Worm (Caenorhabditis elegans) whole organism, young adult: ENCODE results near the gene T14G12.12.

ENCODE experiments used
- B0261.1 ChIP-seq: sonication (generic microtip); optimal IDR thresholded peaks from 2 replicates; lab custom pipeline; 2016; ENCODE audit warnings: mild to moderate bottlenecking, missing genetic modification characterization, moderate library complexity, missing compliant biosample characterization
- C17E4.6 ChIP-seq: fragments of 200-800 bp; sonication (Bioruptor generic); IDR thresholded peaks from 2 replicates; pipeline ENCODE4 v1.3.6; 2022; ENCODE audit warnings: missing genetic modification reagents, missing genetic modification characterization, missing compliant biosample characterization
- F23B12.7 ChIP-seq: sonication (generic microtip); optimal IDR thresholded peaks from 2 replicates; lab custom pipeline; 2017; ENCODE audit warnings: missing genetic modification characterization, mild to moderate bottlenecking, missing compliant biosample characterization, antibody characterized with exemption, moderate library complexity; ENCODE audit not compliant: insufficient read depth
- F37B4.10 ChIP-seq: fragments of 200-800 bp; sonication (Bioruptor generic); IDR thresholded peaks from 2 replicates; pipeline ENCODE4 v1.3.6; 2022; ENCODE audit warnings: missing genetic modification characterization, missing compliant biosample characterization
- K11D2.4 ChIP-seq: fragments of 200-800 bp; sonication (Bioruptor generic); IDR thresholded peaks from 2 replicates; pipeline ENCODE4 v1.3.6; 2022; ENCODE audit warnings: missing genetic modification reagents, missing genetic modification characterization, missing compliant biosample characterization
- K12H6.12 ChIP-seq: fragments of 200-800 bp; sonication (Bioruptor generic); optimal IDR thresholded peaks from 2 replicates; lab custom pipeline; 2018; ENCODE audit warnings: mild to moderate bottlenecking, missing genetic modification characterization, missing compliant biosample characterization
- Y53F4B.3 ChIP-seq: fragments of 200-800 bp; sonication (Bioruptor generic); IDR thresholded peaks from 2 replicates; pipeline ENCODE4 v1.3.6; 2022; ENCODE audit warnings: missing genetic modification reagents, missing genetic modification characterization, missing compliant biosample characterization
- Y67H2A.10 ChIP-seq: fragments of 200-800 bp; sonication (Bioruptor generic); conservative IDR thresholded peaks from 2 replicates; pipeline ENCODE4 v1.3.6; 2022; ENCODE audit warnings: missing genetic modification reagents, missing genetic modification characterization, missing compliant biosample characterization
- Y95B8A.8 ChIP-seq: fragments of 200-800 bp; sonication (Bioruptor generic); IDR thresholded peaks from 2 replicates; pipeline ENCODE4 v1.3.6; 2022; ENCODE audit warnings: missing genetic modification reagents, missing genetic modification characterization, missing compliant biosample characterization
- ZK185.1 ChIP-seq: sonication (generic microtip); optimal IDR thresholded peaks from 2 replicates; lab custom pipeline; 2016; ENCODE audit warnings: mild to moderate bottlenecking, missing genetic modification characterization, missing compliant biosample characterization; ENCODE audit not compliant: poor library complexity, severe bottlenecking
- ama-1 ChIP-seq, 3 experiments: fragments of 150-350 bp in 1 of 3; sonication (generic microtip) in 2 of 3; optimal IDR thresholded peaks; 2 replicates each; lab custom pipeline; 2014 to 2018; ENCODE audit warnings: missing biosample characterization in 2 of 3, missing genetic modification characterization in 2 of 3, missing genetic modification reagents in 2 of 3
- aptf-3 ChIP-seq: fragments of 200-800 bp; sonication (Bioruptor generic); IDR thresholded peaks from 2 replicates; pipeline ENCODE4 v1.3.6; 2022; ENCODE audit warnings: missing genetic modification characterization, missing compliant biosample characterization
- atf-7 ChIP-seq: sonication (generic microtip); optimal IDR thresholded peaks from 2 replicates; lab custom pipeline; 2017; ENCODE audit warnings: mild to moderate bottlenecking, missing genetic modification characterization, missing compliant biosample characterization
- attf-5 ChIP-seq: fragments of 200-800 bp; sonication (Bioruptor generic); optimal IDR thresholded peaks from 2 replicates; lab custom pipeline; 2018; ENCODE audit warnings: mild to moderate bottlenecking, missing genetic modification characterization, missing compliant biosample characterization
- bed-2 ChIP-seq: fragments of 200-800 bp; sonication (Bioruptor generic); IDR thresholded peaks from 2 replicates; pipeline ENCODE4 v1.3.6; 2022; ENCODE audit warnings: missing genetic modification reagents, missing genetic modification characterization, missing compliant biosample characterization
- cebp-1 ChIP-seq, 2 experiments: fragments of 200-800 bp in 1 of 2; sonication (Bioruptor generic) in 1 of 2; sonication (generic microtip) in 1 of 2; IDR thresholded peaks in 1 of 2; optimal IDR thresholded peaks in 1 of 2; 2 replicates each; pipeline versions ENCODE4 v1.3.6 to Lab custom; 2017 to 2022; ENCODE audit warnings: missing compliant biosample characterization in 2 of 2, missing genetic modification characterization in 2 of 2, mild to moderate bottlenecking in 1 of 2, missing genetic modification reagents in 1 of 2, moderate library complexity in 1 of 2
- ceh-27 ChIP-seq: fragments of 200-800 bp; sonication (Bioruptor generic); optimal IDR thresholded peaks from 2 replicates; lab custom pipeline; 2018; ENCODE audit warnings: mild to moderate bottlenecking, missing genetic modification characterization, moderate library complexity, missing compliant biosample characterization
- ceh-58 ChIP-seq: fragments of 200-800 bp; sonication (Bioruptor generic); IDR thresholded peaks from 2 replicates; pipeline ENCODE4 v1.3.6; 2022; ENCODE audit warnings: missing genetic modification characterization, missing compliant biosample characterization
- chd-7 ChIP-seq: sonication (generic microtip); optimal IDR thresholded peaks from 2 replicates; lab custom pipeline; 2016; ENCODE audit warnings: mild to moderate bottlenecking, missing genetic modification characterization, moderate library complexity, missing compliant biosample characterization
- die-1 ChIP-seq: sonication (generic microtip); optimal IDR thresholded peaks from 2 replicates; lab custom pipeline; 2016; ENCODE audit warnings: missing genotype, mild to moderate bottlenecking, missing genetic modification characterization, missing compliant biosample characterization
- dpl-1 ChIP-seq: fragments of 150-350 bp; optimal IDR thresholded peaks from 2 replicates; lab custom pipeline; 2014; ENCODE audit warnings: missing biosample characterization, missing genetic modification reagents, missing genetic modification characterization
- egl-44 ChIP-seq: fragments of 200-800 bp; sonication (Bioruptor generic); IDR thresholded peaks from 2 replicates; pipeline ENCODE4 v1.3.6; 2022; ENCODE audit warnings: missing genetic modification reagents, missing genetic modification characterization, missing compliant biosample characterization
- egrh-3 ChIP-seq: fragments of 200-800 bp; sonication (Bioruptor generic); IDR thresholded peaks from 2 replicates; pipeline ENCODE4 v1.3.6; 2022; ENCODE audit warnings: missing genetic modification reagents, missing genetic modification characterization, missing compliant biosample characterization
- ekl-4 ChIP-seq: fragments of 200-800 bp; sonication (Bioruptor generic); IDR thresholded peaks from 2 replicates; pipeline ENCODE4 v1.3.6; 2022; ENCODE audit warnings: missing genetic modification reagents, missing genetic modification characterization, missing compliant biosample characterization
- hlh-26 ChIP-seq: fragments of 200-800 bp; sonication (Bioruptor generic); conservative IDR thresholded peaks from 2 replicates; pipeline ENCODE4 v1.3.6; 2022; ENCODE audit warnings: missing genetic modification reagents, missing genetic modification characterization, missing compliant biosample characterization
- let-526 ChIP-seq: fragments of 200-800 bp; sonication (Bioruptor generic); IDR thresholded peaks from 2 replicates; pipeline ENCODE4 v1.3.6; 2022; ENCODE audit warnings: missing genetic modification reagents, missing genetic modification characterization, missing compliant biosample characterization
- lin-26 ChIP-seq: fragments of 200-800 bp; sonication (Bioruptor generic); IDR thresholded peaks from 2 replicates; pipeline ENCODE4 v1.3.6; 2022; ENCODE audit warnings: missing genetic modification reagents, missing genetic modification characterization, missing compliant biosample characterization
- lin-40 ChIP-seq: sonication (generic microtip); optimal IDR thresholded peaks from 2 replicates; lab custom pipeline; 2016; ENCODE audit warnings: missing genetic modification characterization, mild to moderate bottlenecking, missing compliant biosample characterization, missing genotype, missing genetic modification reagents
- lin-54 ChIP-seq: fragments of 200-800 bp; sonication (Bioruptor generic); optimal IDR thresholded peaks from 2 replicates; lab custom pipeline; 2018; ENCODE audit warnings: mild to moderate bottlenecking, missing genetic modification characterization, missing compliant biosample characterization
- lsl-1 ChIP-seq: fragments of 200-800 bp; sonication (Bioruptor generic); optimal IDR thresholded peaks from 2 replicates; lab custom pipeline; 2018; ENCODE audit warnings: mild to moderate bottlenecking, missing genetic modification characterization, moderate library complexity, missing compliant biosample characterization
- mel-28 ChIP-seq: sonication (generic microtip); optimal IDR thresholded peaks from 2 replicates; lab custom pipeline; 2016; ENCODE audit warnings: borderline replicate concordance, mild to moderate bottlenecking, missing genetic modification characterization, missing compliant biosample characterization
- mxl-1 ChIP-seq: sonication (generic microtip); optimal IDR thresholded peaks from 2 replicates; lab custom pipeline; 2016; ENCODE audit warnings: missing genetic modification characterization, missing compliant biosample characterization
- nfya-1 ChIP-seq: sonication (generic microtip); optimal IDR thresholded peaks from 2 replicates; lab custom pipeline; 2017; ENCODE audit warnings: antibody characterized with exemption, missing compliant biosample characterization, missing genetic modification characterization, borderline replicate concordance; ENCODE audit not compliant: insufficient read depth
- nfya-2 ChIP-seq: fragments of 200-800 bp; sonication (Bioruptor generic); IDR thresholded peaks from 2 replicates; pipeline ENCODE4 v1.3.6; 2022; ENCODE audit warnings: missing genetic modification reagents, missing genetic modification characterization, missing compliant biosample characterization
- rpc-1 ChIP-seq, 2 experiments: fragments of 150-350 bp in 1 of 2; sonication (generic microtip) in 1 of 2; optimal IDR thresholded peaks; 2 replicates each; lab custom pipeline; 2014 to 2018; ENCODE audit warnings: missing biosample characterization in 1 of 2, missing genetic modification characterization in 1 of 2, missing genetic modification reagents in 1 of 2, missing genotype in 1 of 2
- sea-2 ChIP-seq: fragments of 200-800 bp; sonication (Bioruptor generic); IDR thresholded peaks from 2 replicates; pipeline ENCODE4 v1.3.6; 2022; ENCODE audit warnings: missing genetic modification characterization, missing compliant biosample characterization
- snpc-3.4 ChIP-seq: sonication (generic microtip); optimal IDR thresholded peaks from 2 replicates; lab custom pipeline; 2017; ENCODE audit warnings: missing genetic modification characterization, mild to moderate bottlenecking, missing compliant biosample characterization, antibody characterized with exemption, moderate library complexity, missing genotype, missing genetic modification reagents
- snpc-4 ChIP-seq, 5 experiments: fragments of 150-350 bp in 1 of 5; sonication (generic microtip) in 4 of 5; optimal IDR thresholded peaks; 2 replicates each; lab custom pipeline; 2014 to 2018; ENCODE audit warnings: missing genetic modification characterization in 5 of 5, missing biosample characterization in 3 of 5, antibody characterized with exemption in 2 of 5, mild to moderate bottlenecking in 2 of 5, missing compliant biosample characterization in 2 of 5, missing genotype in 2 of 5, moderate library complexity in 2 of 5, missing genetic modification reagents in 1 of 5
- tbp1 ChIP-seq: fragments of 200-800 bp; sonication (Bioruptor generic); optimal IDR thresholded peaks from 2 replicates; lab custom pipeline; 2018; ENCODE audit warnings: mild to moderate bottlenecking, missing genetic modification characterization, missing compliant biosample characterization
- xnd-1 ChIP-seq: sonication (generic microtip); optimal IDR thresholded peaks from 2 replicates; lab custom pipeline; 2016; ENCODE audit warnings: missing genotype, missing genetic modification reagents, missing genetic modification characterization, missing compliant biosample characterization
- ztf-18 ChIP-seq: sonication (generic microtip); optimal IDR thresholded peaks from 2 replicates; lab custom pipeline; 2016; ENCODE audit warnings: missing genotype, mild to moderate bottlenecking, missing genetic modification characterization, missing compliant biosample characterization
- ztf-22 ChIP-seq: fragments of 200-800 bp; sonication (Bioruptor generic); optimal IDR thresholded peaks from 2 replicates; lab custom pipeline; 2018; ENCODE audit warnings: mild to moderate bottlenecking, missing genetic modification characterization, moderate library complexity, missing compliant biosample characterization
- ztf-25 ChIP-seq: fragments of 200-800 bp; sonication (Bioruptor generic); IDR thresholded peaks from 2 replicates; pipeline ENCODE4 v1.3.6; 2022; ENCODE audit warnings: missing genetic modification reagents, missing genetic modification characterization, missing compliant biosample characterization
- ztf-26 ChIP-seq: sonication (generic microtip); optimal IDR thresholded peaks from 2 replicates; lab custom pipeline; 2017; ENCODE audit warnings: missing genetic modification characterization, missing compliant biosample characterization
- ztf-3 ChIP-seq: fragments of 200-800 bp; sonication (Bioruptor generic); optimal IDR thresholded peaks from 2 replicates; lab custom pipeline; 2018; ENCODE audit warnings: mild to moderate bottlenecking, missing genetic modification characterization, missing compliant biosample characterization

Gene T14G12.12

DNA sequence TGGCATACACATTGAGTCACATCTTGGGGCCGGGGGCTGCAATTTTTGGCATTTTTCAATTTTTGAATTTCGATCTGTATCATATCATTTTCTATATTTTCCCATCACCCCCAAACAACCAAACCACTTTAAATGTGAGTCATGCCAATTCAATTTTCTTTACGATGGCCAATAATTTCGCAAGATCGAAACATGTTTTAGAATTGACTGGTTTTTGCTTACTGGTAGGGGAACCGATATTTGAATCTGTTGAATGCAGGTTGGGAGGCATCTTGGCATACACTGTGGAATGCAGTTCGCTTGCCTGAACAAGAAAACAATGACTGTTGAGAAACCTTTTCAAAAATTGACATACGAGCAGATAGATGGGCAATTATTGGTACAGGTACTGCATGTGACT lies 32.8 kb upstream of the T14G12.12 start:
- TF ChIP-seq B0261.1 (tag; lab: Kevin White, UChicago) = no peak
- TF ChIP-seq lsl-1 (GFP tag; lab: Kevin White, UChicago) = no peak
- TF ChIP-seq attf-5 (GFP tag; lab: Kevin White, UChicago) = no peak
- no peak for TF ChIP-seq hlh-26 (GFP tag; lab: Robert Waterston, UW)
- TF ChIP-seq F23B12.7 (tag; lab: Kevin White, UChicago) = no peak
- no peak for TF ChIP-seq ztf-26 (tag; lab: Kevin White, UChicago)
- TF ChIP-seq nfya-1 = no peak
- no peak for TF ChIP-seq ama-1 (optimal IDR thresholded peaks at IDR 0.05; lab: Kevin White, UChicago)
- TF ChIP-seq ama-1 (GFP tag; optimal IDR thresholded peaks at IDR 0.05; lab: Kevin White, UChicago) = no peak
- TF ChIP-seq egrh-3 = no peak
- no peak for TF ChIP-seq aptf-3 (GFP tag; lab: Robert Waterston, UW)
- TF ChIP-seq tbp1 (GFP tag; lab: Kevin White, UChicago) = no peak
- TF ChIP-seq F37B4.10 (GFP tag; lab: Robert Waterston, UW) = no peak
- TF ChIP-seq Y95B8A.8 (GFP tag; lab: Robert Waterston, UW) = no peak
- TF ChIP-seq atf-7 (tag; lab: Kevin White, UChicago) = no peak
- TF ChIP-seq xnd-1 = no peak
- no peak for TF ChIP-seq chd-7 (tag; lab: Kevin White, UChicago)
- TF ChIP-seq egl-44 (GFP tag; lab: Robert Waterston, UW) = no peak
- no peak for TF ChIP-seq mel-28 (tag; lab: Kevin White, UChicago)
- no peak for TF ChIP-seq snpc-3.4 (tag; lab: Kevin White, UChicago)
- TF ChIP-seq, all 124 proteins: peak for 0

DNA sequence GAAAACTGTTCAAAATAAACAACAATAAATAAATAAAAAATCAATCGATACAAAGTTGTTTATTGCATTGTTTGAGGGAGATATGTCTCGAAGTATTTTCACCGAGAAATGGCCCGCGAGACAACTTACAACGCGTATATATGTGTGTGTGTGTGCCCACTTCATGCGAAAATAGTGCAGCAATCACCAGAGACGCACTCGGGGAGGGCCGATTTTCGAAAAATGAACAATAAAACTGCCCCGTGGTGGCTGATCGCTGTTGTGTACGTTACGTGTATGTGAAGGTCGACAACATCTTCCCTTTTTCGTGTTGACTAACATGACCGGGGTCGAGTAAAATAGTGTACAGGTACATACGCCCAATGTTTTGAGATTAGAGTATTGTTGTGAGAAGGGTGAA lies 30.2 kb upstream of the T14G12.12 start:
- TF ChIP-seq ztf-18 (tag; lab: Kevin White, UChicago) (no peak), K11D2.4 (0 out of 2 replicates have a peak, but pooled peaks have one; percentile 36), Y53F4B.3 (GFP tag; lab: Robert Waterston, UW) (no peak), lin-40 (tag; lab: Kevin White, UChicago) (peak; percentile 71), C17E4.6 (no peak), bed-2 (GFP tag; lab: Robert Waterston, UW) (no peak), ZK185.1 (no peak), rpc-1 (optimal IDR thresholded peaks at IDR 0.05; lab: Kevin White, UChicago) (no peak), rpc-1 (tag; optimal IDR thresholded peaks at IDR 0.05; lab: Kevin White, UChicago) (no peak), xnd-1 (no peak), atf-7 (tag; lab: Kevin White, UChicago) (no peak), nfya-2 (GFP tag; lab: Robert Waterston, UW) (no peak), ztf-3 (GFP tag; lab: Kevin White, UChicago) (no peak), let-526 (GFP tag; lab: Robert Waterston, UW) (no peak), sea-2 (GFP tag; lab: Robert Waterston, UW) (no peak), dpl-1 (GFP tag; lab: Kevin White, UChicago) (no peak), ceh-27 (peak; percentile 44), Y67H2A.10 (GFP tag; lab: Robert Waterston, UW) (no peak), cebp-1 (GFP tag; IDR thresholded peaks at IDR 0.05; lab: Robert Waterston, UW) (no peak), cebp-1 (tag; optimal IDR thresholded peaks at IDR 0.05; lab: Kevin White, UChicago) (peak; percentile 38), ama-1 (optimal IDR thresholded peaks at IDR 0.05; lab: Kevin White, UChicago) (peak; percentile 16), ama-1 (GFP tag; optimal IDR thresholded peaks at IDR 0.05; lab: Kevin White, UChicago) (no peak), lin-26 (no peak), snpc-4 (GFP tag; optimal IDR thresholded peaks at IDR 0.05; lab: Kevin White, UChicago) (no peak), snpc-4 (tag; optimal IDR thresholded peaks at IDR 0.05; lab: Kevin White, UChicago) (peak in 1 of 4 experiments; percentile 1), K12H6.12 (tag; lab: Kevin White, UChicago) (peak; percentile 26), lin-54 (GFP tag; lab: Kevin White, UChicago) (no peak), ekl-4 (GFP tag; lab: Robert Waterston, UW) (no peak), ztf-22 (no peak), mxl-1 (tag; lab: Kevin White, UChicago) (no peak), ceh-58 (GFP tag; lab: Robert Waterston, UW) (no peak), ztf-25 (no peak), die-1 (tag; lab: Kevin White, UChicago) (peak; percentile 0), mel-28 (tag; lab: Kevin White, UChicago) (no peak)
